Worm (Caenorhabditis elegans): ENCODE results near the gene clec-54.

DNA sequence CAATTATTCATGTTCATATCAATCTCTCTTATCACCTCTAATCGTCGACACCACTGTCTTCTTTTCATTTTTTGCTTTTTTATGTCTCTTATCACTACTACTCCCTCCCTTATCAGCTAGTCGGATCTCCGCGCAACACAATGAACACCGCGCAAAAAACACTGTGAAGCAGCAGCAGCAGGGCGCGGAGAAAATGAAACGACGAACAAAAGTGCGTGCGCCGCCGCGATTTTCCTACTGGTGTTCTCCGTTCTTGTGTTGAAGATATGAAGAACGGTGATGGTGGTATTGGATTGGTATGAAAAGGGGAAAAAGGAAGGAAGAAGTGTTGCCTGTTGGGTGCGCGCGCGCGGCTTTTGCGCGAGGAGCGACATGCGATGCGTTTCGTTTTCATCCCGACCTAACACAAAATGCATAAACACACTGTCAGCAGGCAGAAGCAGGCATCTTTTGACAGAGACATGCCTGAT, 29.1 kb downstream of the clec-54 start:
- no peak for TF ChIP-seq dao-5 (tag; optimal IDR thresholded peaks at IDR 0.05)
- no peak for TF ChIP-seq him-1 (tag; optimal IDR thresholded peaks at IDR 0.05)

Measured in whole organism, L4/young adult.